Fruit fly (Drosophila melanogaster) S2 (cell line): ENCODE measurements around the gene CG42246.

ENCODE experiments used
- CG8478 ChIP-seq: fragments of >200 bp; optimal IDR thresholded peaks from 2 replicates; lab custom pipeline; 2018
- CTCF ChIP-seq, 2 experiments: fragments of >200 bp; optimal IDR thresholded peaks; 2 replicates each; lab custom pipeline; 2018

DNA sequence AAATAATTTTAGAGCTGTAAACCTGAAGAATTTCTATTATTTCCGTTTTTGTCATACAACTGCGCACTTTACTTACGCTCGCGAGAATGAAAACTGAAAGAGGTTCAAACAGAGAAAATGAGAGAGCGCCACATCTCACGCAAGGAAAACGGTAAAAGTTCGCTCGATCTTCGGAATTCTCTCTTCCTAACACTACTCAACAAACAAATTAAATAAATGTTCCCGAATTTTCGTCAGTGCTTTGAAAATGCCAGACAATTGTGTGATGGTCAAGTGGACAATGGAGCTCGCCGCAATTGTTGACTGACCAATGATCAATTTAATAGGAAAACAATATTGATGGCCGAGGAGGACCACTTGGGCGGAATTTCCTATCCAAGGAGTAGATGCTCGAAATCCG lies 6.0 kb downstream of the CG42246 start, which contains the start of gene CG1677:
- TF ChIP-seq CG8478 (lab: Kevin White, UChicago) (no peak), CTCF (optimal IDR thresholded peaks at IDR 0.05; lab: Kevin White, UChicago) (no peak)
